Fruit fly (Drosophila melanogaster) whole organism, embryonic: ENCODE measurements around the gene CG7739.
A peak's percentile ranks its signal among the peaks of the same experiment; 100 is the strongest.

ENCODE experiments used
- Awh ChIP-seq: fragments of 200-800 bp; sonication (Bioruptor generic); IDR thresholded peaks from 2 replicates; pipeline ENCODE4, ENCODE4 v1.3.6; 2022; ENCODE audit warnings: missing biosample characterization, missing genetic modification characterization
- CG11247 ChIP-seq: fragments of 200-800 bp; sonication (Bioruptor generic); IDR thresholded peaks from 2 replicates; pipeline ENCODE4 v1.3.6; 2022; ENCODE audit warnings: missing biosample characterization, missing genetic modification characterization
- CG12104 ChIP-seq: fragments of 200-800 bp; sonication (Bioruptor generic); optimal IDR thresholded peaks from 3 replicates; lab custom pipeline; 2016; ENCODE audit warnings: missing biosample characterization, missing genetic modification characterization
- CG12299 ChIP-seq: fragments of 200-800 bp; sonication (Bioruptor generic); optimal IDR thresholded peaks from 2 replicates; lab custom pipeline; 2018; ENCODE audit warnings: missing biosample characterization, mild to moderate bottlenecking, missing genetic modification characterization
- CG12391 ChIP-seq: fragments of 200-800 bp; sonication (Bioruptor generic); optimal IDR thresholded peaks from 3 replicates; lab custom pipeline; 2018; ENCODE audit warnings: missing biosample characterization, mild to moderate bottlenecking, missing genetic modification characterization, moderate library complexity
- CG12659 ChIP-seq: fragments of 200-800 bp; sonication (Bioruptor generic); optimal IDR thresholded peaks from 3 replicates; lab custom pipeline; 2017; ENCODE audit warnings: mild to moderate bottlenecking, missing biosample characterization, missing genetic modification reagents, missing genetic modification characterization
- CG12744 ChIP-seq: fragments of 200-800 bp; sonication (Bioruptor generic); optimal IDR thresholded peaks from 2 replicates; lab custom pipeline; 2016; ENCODE audit warnings: missing biosample characterization, missing genetic modification characterization
- CG18599 ChIP-seq: fragments of 200-800 bp; sonication (Bioruptor generic); optimal IDR thresholded peaks from 3 replicates; lab custom pipeline; 2017; ENCODE audit warnings: missing biosample characterization, missing genetic modification characterization, mild to moderate bottlenecking, moderate library complexity, missing genetic modification reagents
- CG2712 ChIP-seq: fragments of 200-800 bp; optimal IDR thresholded peaks from 3 replicates; lab custom pipeline; 2019; ENCODE audit warnings: missing biosample characterization, mild to moderate bottlenecking, missing genetic modification characterization, moderate library complexity
- CG30431 ChIP-seq: fragments of 200-800 bp; sonication (Bioruptor generic); optimal IDR thresholded peaks from 2 replicates; lab custom pipeline; 2017; ENCODE audit warnings: missing biosample characterization, missing genetic modification characterization
- CG31224 ChIP-seq: fragments of 200-800 bp; sonication (Bioruptor generic); IDR thresholded peaks from 2 replicates; pipeline ENCODE4 v1.3.6; 2022; ENCODE audit warnings: missing biosample characterization, missing genetic modification characterization
- CG3995 ChIP-seq: fragments of 200-800 bp; sonication (Bioruptor generic); optimal IDR thresholded peaks from 3 replicates; lab custom pipeline; 2016; ENCODE audit warnings: missing biosample characterization, missing genetic modification characterization
- CG5953 ChIP-seq: fragments of 200-800 bp; sonication (Bioruptor generic); IDR thresholded peaks from 2 replicates; pipeline ENCODE4 v1.3.6; 2022; ENCODE audit warnings: missing biosample characterization, missing genetic modification characterization
- CG7357 ChIP-seq: fragments of 200-800 bp; sonication (Bioruptor generic); IDR thresholded peaks from 3 replicates; pipeline ENCODE4 v1.3.6; 2022; ENCODE audit warnings: missing biosample characterization, missing genetic modification characterization
- CG7963 ChIP-seq: fragments of 200-800 bp; sonication (Bioruptor generic); IDR thresholded peaks from 3 replicates; pipeline ENCODE4 v1.3.6; 2022; ENCODE audit warnings: missing biosample characterization, missing genetic modification characterization; ENCODE audit not compliant: partially characterized antibody
- CG8290 ChIP-seq, 3 experiments: fragments of 200-800 bp; sonication (Bioruptor generic); optimal IDR thresholded peaks; 2 replicates each; lab custom pipeline; 2016 to 2019; ENCODE audit warnings: missing biosample characterization in 3 of 3, missing genetic modification characterization in 3 of 3, mild to moderate bottlenecking in 2 of 3, moderate library complexity in 1 of 3
- CG9609 ChIP-seq: fragments of 200-800 bp; sonication (Bioruptor generic); optimal IDR thresholded peaks from 3 replicates; lab custom pipeline; 2016; ENCODE audit warnings: missing biosample characterization, missing genetic modification characterization
- Chrac-16 ChIP-seq: fragments of 200-800 bp; sonication (Bioruptor generic); optimal IDR thresholded peaks from 3 replicates; lab custom pipeline; 2016; ENCODE audit warnings: missing biosample characterization, missing genetic modification characterization
- D19B ChIP-seq: fragments of 200-800 bp; sonication (Bioruptor generic); optimal IDR thresholded peaks from 2 replicates; lab custom pipeline; 2017; ENCODE audit warnings: missing biosample characterization, mild to moderate bottlenecking, missing genetic modification characterization
- Dip2 ChIP-seq: fragments of 200-800 bp; sonication (Bioruptor generic); IDR thresholded peaks from 2 replicates; pipeline ENCODE4 v1.3.6; 2022; ENCODE audit warnings: missing biosample characterization, missing genetic modification characterization
- HLHmδ ChIP-seq: fragments of 200-800 bp; sonication (Bioruptor generic); optimal IDR thresholded peaks from 2 replicates; lab custom pipeline; 2018; ENCODE audit warnings: missing biosample characterization, mild to moderate bottlenecking, missing genetic modification characterization, moderate library complexity
- MTF-1 ChIP-seq: fragments of 200-800 bp; sonication (Bioruptor generic); optimal IDR thresholded peaks from 2 replicates; lab custom pipeline; 2018; ENCODE audit warnings: missing biosample characterization, mild to moderate bottlenecking, missing genetic modification characterization, borderline replicate concordance
- NC2β ChIP-seq: fragments of 200-800 bp; sonication (Bioruptor generic); optimal IDR thresholded peaks from 2 replicates; lab custom pipeline; 2016; ENCODE audit warnings: missing biosample characterization, missing genetic modification characterization
- Rx ChIP-seq: fragments of 200-800 bp; sonication (Bioruptor generic); IDR thresholded peaks from 2 replicates; pipeline ENCODE4 v1.3.6; 2022; ENCODE audit warnings: missing biosample characterization, missing genetic modification characterization
- Sry-δ ChIP-seq: fragments of 200-800 bp; sonication (Bioruptor generic); optimal IDR thresholded peaks from 2 replicates; lab custom pipeline; 2016; ENCODE audit warnings: missing biosample characterization, missing genetic modification characterization
- TFAM ChIP-seq: fragments of 200-800 bp; sonication (Bioruptor generic); optimal IDR thresholded peaks from 2 replicates; lab custom pipeline; 2017; ENCODE audit warnings: missing biosample characterization, missing genetic modification characterization, inconsistent platforms
- Tbp ChIP-seq: fragments of >200 bp; optimal IDR thresholded peaks from 2 replicates; lab custom pipeline; 2018; ENCODE audit warnings: missing biosample characterization, missing genetic modification characterization
- ase ChIP-seq: fragments of 200-800 bp; sonication (Bioruptor generic); IDR thresholded peaks from 3 replicates; pipeline ENCODE4 v1.3.6; 2022; ENCODE audit warnings: missing biosample characterization, missing genetic modification characterization
- az2 ChIP-seq: fragments of 200-800 bp; sonication (Bioruptor generic); optimal IDR thresholded peaks from 3 replicates; lab custom pipeline; 2016; ENCODE audit warnings: missing biosample characterization, missing genetic modification characterization
- cas ChIP-seq: fragments of 200-800 bp; sonication (Bioruptor generic); IDR thresholded peaks from 2 replicates; pipeline ENCODE4 v1.3.6; 2022; ENCODE audit warnings: missing biosample characterization, missing genetic modification characterization
- chinmo ChIP-seq: fragments of 200-800 bp; sonication (Bioruptor generic); IDR thresholded peaks from 4 replicates; pipeline ENCODE4 v1.3.6; 2022; ENCODE audit warnings: missing biosample characterization, missing genetic modification characterization; ENCODE audit not compliant: partially characterized antibody
- danr ChIP-seq: fragments of 200-800 bp; sonication (Bioruptor generic); IDR thresholded peaks from 2 replicates; pipeline ENCODE4 v1.3.6; 2022; ENCODE audit warnings: missing biosample characterization, missing genetic modification characterization
- ftz-f1 ChIP-seq: fragments of 200-800 bp; sonication (Bioruptor generic); optimal IDR thresholded peaks from 2 replicates; lab custom pipeline; 2016; ENCODE audit warnings: missing biosample characterization, missing genetic modification characterization
- gfzf ChIP-seq: fragments of 200-800 bp; sonication (Bioruptor generic); optimal IDR thresholded peaks from 2 replicates; lab custom pipeline; 2016; ENCODE audit warnings: missing biosample characterization, mild to moderate bottlenecking, missing genetic modification characterization, moderate library complexity
- grau ChIP-seq: fragments of 200-800 bp; optimal IDR thresholded peaks from 3 replicates; lab custom pipeline; 2019; ENCODE audit warnings: missing biosample characterization, mild to moderate bottlenecking, missing genetic modification characterization, moderate library complexity
- ham ChIP-seq: fragments of 200-800 bp; sonication (Bioruptor generic); IDR thresholded peaks from 2 replicates; pipeline ENCODE4 v1.3.6; 2022; ENCODE audit warnings: missing biosample characterization, missing genetic modification characterization
- hth ChIP-seq: fragments of >200 bp; optimal IDR thresholded peaks from 2 replicates; lab custom pipeline; 2017; ENCODE audit warnings: inconsistent platforms
- ind ChIP-seq: fragments of 200-800 bp; sonication (Bioruptor generic); optimal IDR thresholded peaks from 3 replicates; lab custom pipeline; 2016; ENCODE audit warnings: missing biosample characterization, missing genetic modification characterization
- inv ChIP-seq: fragments of 200-800 bp; sonication (Bioruptor generic); IDR thresholded peaks from 2 replicates; pipeline ENCODE4 v1.3.6; 2022; ENCODE audit warnings: missing biosample characterization, missing genetic modification characterization; ENCODE audit not compliant: partially characterized antibody
- lov ChIP-seq, 2 experiments: fragments of 200-800 bp in 1 of 2; fragments of >200 bp in 1 of 2; sonication (Bioruptor generic) in 1 of 2; IDR thresholded peaks in 1 of 2; optimal IDR thresholded peaks in 1 of 2; 2 replicates in 1 of 2; 3 replicates in 1 of 2; pipeline versions ENCODE4 v1.3.6 to Lab custom; 2017 to 2022; ENCODE audit warnings: missing biosample characterization in 1 of 2, missing genetic modification characterization in 1 of 2
- mam ChIP-seq: fragments of 200-800 bp; sonication (Bioruptor generic); optimal IDR thresholded peaks from 3 replicates; lab custom pipeline; 2016; ENCODE audit warnings: missing biosample characterization, missing genetic modification characterization
- nau ChIP-seq: fragments of 200-800 bp; sonication (Bioruptor generic); optimal IDR thresholded peaks from 3 replicates; lab custom pipeline; 2017; ENCODE audit warnings: missing biosample characterization, mild to moderate bottlenecking, missing genetic modification characterization, missing genetic modification reagents
- oc ChIP-seq: fragments of 200-800 bp; sonication (Bioruptor generic); optimal IDR thresholded peaks from 2 replicates; lab custom pipeline; 2018; ENCODE audit warnings: missing biosample characterization, mild to moderate bottlenecking, missing genetic modification characterization, moderate library complexity
- org-1 ChIP-seq: fragments of 200-800 bp; sonication (Bioruptor generic); optimal IDR thresholded peaks from 2 replicates; lab custom pipeline; 2017; ENCODE audit warnings: missing biosample characterization, missing genetic modification characterization
- trem ChIP-seq: fragments of 200-800 bp; optimal IDR thresholded peaks from 3 replicates; lab custom pipeline; 2019; ENCODE audit warnings: missing biosample characterization, mild to moderate bottlenecking, missing genetic modification characterization, moderate library complexity
- tup ChIP-seq: fragments of 200-800 bp; sonication (Bioruptor generic); optimal IDR thresholded peaks from 2 replicates; lab custom pipeline; 2016; ENCODE audit warnings: missing biosample characterization, mild to moderate bottlenecking, missing genetic modification characterization, moderate library complexity
- wek ChIP-seq: fragments of 200-800 bp; sonication (Bioruptor generic); optimal IDR thresholded peaks from 3 replicates; lab custom pipeline; 2018; ENCODE audit warnings: missing biosample characterization, mild to moderate bottlenecking, missing genetic modification characterization, moderate library complexity
- zfh1 ChIP-seq: fragments of 200-800 bp; sonication (Bioruptor generic); IDR thresholded peaks from 3 replicates; pipeline ENCODE4 v1.3.6; 2022; ENCODE audit warnings: missing biosample characterization, missing genetic modification characterization

CG7739 gene

DNA sequence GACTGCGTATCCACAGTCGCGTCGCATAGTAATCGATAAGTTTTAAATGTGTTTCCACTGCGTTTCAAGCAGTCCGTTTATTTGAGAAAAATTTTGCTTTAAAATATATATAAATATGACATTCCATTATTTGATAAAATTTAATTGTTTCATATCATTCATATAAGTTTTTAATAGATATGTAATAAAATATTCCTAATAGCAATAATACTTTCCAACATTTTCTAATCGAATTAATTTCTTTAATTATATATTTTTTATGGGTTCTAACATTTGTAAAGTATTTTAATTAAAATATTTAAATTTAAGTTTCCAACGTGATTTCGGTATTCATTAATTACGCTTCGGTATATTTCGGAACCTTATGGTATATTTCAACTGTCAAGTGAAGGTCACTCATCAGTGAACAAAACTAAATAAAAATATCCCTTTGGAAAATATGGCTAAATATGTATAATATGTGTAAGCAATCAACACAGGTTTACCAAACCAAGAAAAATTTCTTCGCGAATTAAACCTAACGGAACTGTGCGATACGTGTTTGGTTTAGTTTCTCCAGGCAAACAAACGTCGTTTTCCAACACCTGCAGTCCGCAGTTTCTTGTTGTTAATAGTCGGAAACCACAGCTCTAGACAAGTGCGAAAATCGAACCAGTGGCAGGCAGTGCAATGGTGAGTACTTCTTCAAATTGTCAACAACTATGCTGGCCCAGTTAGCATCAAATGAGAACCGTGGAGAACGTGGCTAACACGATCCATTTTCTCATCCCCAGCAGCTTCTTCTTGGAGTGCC, at the start of gene CG7739, which contains the start of gene SCCRO (continued):
- peak; percentile 28; the same call in 1 of the 3 replicates for TF ChIP-seq ase (GFP tag; lab: Robert Waterston, UW)
- peak; percentile 64; the same call in 2 of the 3 replicates for TF ChIP-seq zfh1 (GFP tag; lab: Robert Waterston, UW)
- peak; percentile 35 for TF ChIP-seq CG18599 (GFP tag; lab: Kevin White, UChicago)
- TF ChIP-seq Tbp (GFP tag; lab: Kevin White, UChicago) = no peak
- no peak for TF ChIP-seq ftz-f1
- no peak for TF ChIP-seq hth (lab: Kevin White, UChicago)
- no peak for TF ChIP-seq TFAM (GFP tag; lab: Kevin White, UChicago)
- TF ChIP-seq CG3995 (GFP tag; lab: Kevin White, UChicago) = peak; percentile 93
- peak; percentile 22 for TF ChIP-seq CG12299 (tag; lab: Kevin White, UChicago)
- TF ChIP-seq inv (GFP tag; lab: Robert Waterston, UW) = peak; percentile 52; the same call in 1 of the 2 replicates
- peak; percentile 66 for TF ChIP-seq gfzf (GFP tag; lab: Kevin White, UChicago)
- peak; percentile 57 for TF ChIP-seq ind
- TF ChIP-seq CG12104 (GFP tag; lab: Kevin White, UChicago) = peak; percentile 1
- peak; percentile 50 for TF ChIP-seq trem (tag; lab: Kevin White, UChicago)
- no peak for TF ChIP-seq CG30431 (GFP tag; lab: Kevin White, UChicago)
- peak; percentile 49 for TF ChIP-seq Sry-δ (GFP tag; lab: Kevin White, UChicago)
- TF ChIP-seq Awh (GFP tag; lab: Robert Waterston, UW) = peak; percentile 46; the same call in 1 of the 2 replicates
- no peak for TF ChIP-seq CG7963
- TF ChIP-seq CG12659 = peak; percentile 79
- no peak for TF ChIP-seq D19B
- TF ChIP-seq az2 (GFP tag; lab: Kevin White, UChicago) = peak; percentile 15
- peak; percentile 42 for TF ChIP-seq mam
- TF ChIP-seq CG7357 = peak; percentile 93
- no peak for TF ChIP-seq CG12744 (GFP tag; lab: Kevin White, UChicago)
- no peak for TF ChIP-seq MTF-1 (GFP tag; lab: Kevin White, UChicago)
- TF ChIP-seq Chrac-16 = peak; percentile 53
- TF ChIP-seq HLHmδ (GFP tag; lab: Kevin White, UChicago) = no peak
- peak; percentile 78 for TF ChIP-seq cas (GFP tag; lab: Robert Waterston, UW)
- no peak for TF ChIP-seq CG5953 (GFP tag; lab: Robert Waterston, UW)
- TF ChIP-seq grau (tag; lab: Kevin White, UChicago) = peak; percentile 69
- TF ChIP-seq CG9609 (GFP tag; lab: Kevin White, UChicago) = peak; percentile 20
- TF ChIP-seq CG2712 (tag; lab: Kevin White, UChicago) = peak; percentile 78
- peak; percentile 24 for TF ChIP-seq tup (GFP tag; lab: Kevin White, UChicago)
- TF ChIP-seq chinmo (GFP tag; lab: Robert Waterston, UW) = 0 out of 4 replicates have a peak, but pooled peaks have one; percentile 46
- no peak for TF ChIP-seq CG8290 (GFP tag; optimal IDR thresholded peaks at IDR 0.05; lab: Kevin White, UChicago)
- no peak for TF ChIP-seq CG8290 (tag; optimal IDR thresholded peaks at IDR 0.05; lab: Kevin White, UChicago)
- peak; percentile 32 for TF ChIP-seq NC2β (GFP tag; lab: Kevin White, UChicago)
- no peak for TF ChIP-seq wek (GFP tag; lab: Kevin White, UChicago)
- TF ChIP-seq Rx (GFP tag; lab: Robert Waterston, UW) = peak; percentile 52; the same call in 1 of the 2 replicates
- TF ChIP-seq org-1 (GFP tag; lab: Kevin White, UChicago) = no peak
- TF ChIP-seq oc = no peak
- no peak for TF ChIP-seq Dip2 (GFP tag; lab: Robert Waterston, UW)
- no peak for TF ChIP-seq nau (GFP tag; lab: Kevin White, UChicago)
- peak; percentile 59 for TF ChIP-seq CG31224
- peak; percentile 76 for TF ChIP-seq CG12391 (tag; lab: Kevin White, UChicago)
- peak; percentile 56; the same call in 1 of the 2 replicates for TF ChIP-seq CG11247 (GFP tag; lab: Robert Waterston, UW)
- TF ChIP-seq danr (GFP tag; lab: Robert Waterston, UW) = peak; percentile 8; the same call in 1 of the 2 replicates
- TF ChIP-seq lov (optimal IDR thresholded peaks at IDR 0.05; lab: Kevin White, UChicago) = no peak
- peak; percentile 35; the same call in 1 of the 3 replicates for TF ChIP-seq lov (GFP tag; IDR thresholded peaks at IDR 0.05; lab: Robert Waterston, UW)
- TF ChIP-seq ham (GFP tag; lab: Robert Waterston, UW) = peak; percentile 8; the same call in 1 of the 2 replicates
